Fruit fly (Drosophila melanogaster): ENCODE results near the gene VhaM9.7-a.
A peak's percentile ranks its signal among the peaks of the same experiment; 100 is the strongest.

Gene VhaM9.7-a

DNA sequence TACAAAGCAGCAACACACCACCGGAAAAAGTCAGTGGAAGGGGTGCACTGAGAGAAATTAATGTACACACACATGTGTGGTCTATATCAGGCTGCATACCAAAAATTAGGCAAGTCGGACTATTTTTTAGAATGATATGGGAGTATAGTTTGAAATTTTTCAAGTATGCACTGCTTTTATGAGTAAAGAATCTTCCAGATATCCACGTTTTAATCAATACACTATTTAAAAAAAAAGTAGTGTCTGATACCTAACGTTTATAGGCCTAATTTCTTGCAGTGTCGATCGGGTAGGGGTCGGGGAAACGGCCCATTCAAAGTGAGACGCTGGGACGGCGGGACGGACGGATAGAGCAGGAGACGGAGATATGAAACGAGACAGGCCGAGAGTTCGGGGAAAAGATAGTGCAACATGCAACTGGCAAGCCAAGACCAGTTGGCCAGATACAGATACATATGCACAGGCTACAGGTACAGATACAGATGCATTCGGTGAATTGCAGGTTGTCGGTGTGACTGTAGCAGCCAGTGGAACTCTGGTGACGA lies 32.1 kb upstream of the VhaM9.7-a start (continued):
- TF ChIP-seq Abd-B (GFP tag; optimal IDR thresholded peaks at IDR 0.05) = peak; percentile 93
- peak; percentile 77 for TF ChIP-seq CG9817 (tag; optimal IDR thresholded peaks at IDR 0.05)
- peak in 1 of 2 experiments; percentile 94 for TF ChIP-seq Eip74EF (GFP tag; optimal IDR thresholded peaks at IDR 0.05)
- peak; percentile 85 for TF ChIP-seq HLH3B (GFP tag; IDR thresholded peaks at IDR 0.05)
- TF ChIP-seq fd102C (GFP tag; optimal IDR thresholded peaks at IDR 0.05) = peak; percentile 97
- peak; percentile 92 for TF ChIP-seq org-1 (GFP tag; optimal IDR thresholded peaks at IDR 0.05)
- no peak for TF ChIP-seq Opbp (GFP tag; IDR thresholded peaks at IDR 0.05; ENCODE audit: partially characterized antibody)
- peak; percentile 85 for TF ChIP-seq TFAM (GFP tag; optimal IDR thresholded peaks at IDR 0.05)
- TF ChIP-seq Sry-δ (GFP tag; optimal IDR thresholded peaks at IDR 0.05) = peak; percentile 57
- peak; percentile 79 for TF ChIP-seq CG17186 (GFP tag; optimal IDR thresholded peaks at IDR 0.05)
- TF ChIP-seq bab2 (GFP tag; optimal IDR thresholded peaks at IDR 0.05) = peak; percentile 92
- no peak for TF ChIP-seq br (optimal IDR thresholded peaks at IDR 0.05)
- TF ChIP-seq ash1 (GFP tag; optimal IDR thresholded peaks at IDR 0.05) = no peak
- peak in 1 of 2 experiments; percentile 88 for TF ChIP-seq Hr78 (GFP tag; optimal IDR thresholded peaks at IDR 0.05)
- TF ChIP-seq CG2889 (GFP tag; IDR thresholded peaks at IDR 0.05) = peak; percentile 70; the same call in 2 of the 3 replicates
- TF ChIP-seq CG30020 (tag; optimal IDR thresholded peaks at IDR 0.05) = peak; percentile 83
- TF ChIP-seq CG10654 (GFP tag; optimal IDR thresholded peaks at IDR 0.05) = peak; percentile 91
- no peak for TF ChIP-seq knrl (GFP tag; IDR thresholded peaks at IDR 0.05; ENCODE audit: partially characterized antibody)
- TF ChIP-seq Ptx1 (GFP tag; IDR thresholded peaks at IDR 0.05) = peak; percentile 93
- peak; percentile 74 for TF ChIP-seq CG31388 (GFP tag; optimal IDR thresholded peaks at IDR 0.05)
- peak; percentile 61 for TF ChIP-seq CG6854 (GFP tag; optimal IDR thresholded peaks at IDR 0.05)
- TF ChIP-seq CG18011 (GFP tag; optimal IDR thresholded peaks at IDR 0.05) = peak; percentile 38
- peak; percentile 93 for TF ChIP-seq tx (GFP tag; optimal IDR thresholded peaks at IDR 0.05)
- peak; percentile 83 for TF ChIP-seq Mrtf (GFP tag; IDR thresholded peaks at IDR 0.05)
- peak; percentile 89 for TF ChIP-seq en (GFP tag; optimal IDR thresholded peaks at IDR 0.05)
- peak; percentile 84 for TF ChIP-seq CG12744 (GFP tag; optimal IDR thresholded peaks at IDR 0.05)
- TF ChIP-seq CG12155 (GFP tag; optimal IDR thresholded peaks at IDR 0.05) = peak; percentile 85
- peak; percentile 91 for TF ChIP-seq odd (GFP tag; optimal IDR thresholded peaks at IDR 0.05)
- TF ChIP-seq ap (GFP tag; IDR thresholded peaks at IDR 0.05) = peak; percentile 89
- TF ChIP-seq cas (GFP tag; IDR thresholded peaks at IDR 0.05) = no peak
- TF ChIP-seq lbe (GFP tag; optimal IDR thresholded peaks at IDR 0.05) = no peak
- TF ChIP-seq CG6175 (GFP tag; IDR thresholded peaks at IDR 0.05) = no peak
- peak; percentile 93 for TF ChIP-seq CG10267 (tag; optimal IDR thresholded peaks at IDR 0.05)
- peak; percentile 83 for TF ChIP-seq CG7357 (GFP tag; IDR thresholded peaks at IDR 0.05)
- TF ChIP-seq YL-1 (GFP tag; optimal IDR thresholded peaks at IDR 0.05) = peak; percentile 80
- TF ChIP-seq CG10979 (tag; optimal IDR thresholded peaks at IDR 0.05) = peak; percentile 98
- peak; percentile 99 for TF ChIP-seq Ets65A (GFP tag)
- TF ChIP-seq CG5245 (GFP tag; optimal IDR thresholded peaks at IDR 0.05) = peak; percentile 93
- TF ChIP-seq cad (GFP tag; optimal IDR thresholded peaks at IDR 0.05) = no peak
- no peak for TF ChIP-seq ato (GFP tag; IDR thresholded peaks at IDR 0.05; ENCODE audit: partially characterized antibody)
- peak; percentile 96 for TF ChIP-seq Kr (GFP tag; optimal IDR thresholded peaks at IDR 0.05)
- TF ChIP-seq seq (GFP tag; IDR thresholded peaks at IDR 0.05) = peak; percentile 77
- TF ChIP-seq yki (optimal IDR thresholded peaks at IDR 0.05) = no peak
- peak; percentile 83 for TF ChIP-seq CrebB (tag; optimal IDR thresholded peaks at IDR 0.05)
- TF ChIP-seq Adf1 (GFP tag; IDR thresholded peaks at IDR 0.05) = no peak
- TF ChIP-seq Fer3 (tag; optimal IDR thresholded peaks at IDR 0.05) = peak; percentile 80
- peak; percentile 89 for TF ChIP-seq Antp (GFP tag; optimal IDR thresholded peaks at IDR 0.05)
- peak; percentile 83 for TF ChIP-seq CG14441 (GFP tag; IDR thresholded peaks at IDR 0.05)
- peak; percentile 95 for TF ChIP-seq CG8388 (GFP tag; optimal IDR thresholded peaks at IDR 0.05)
- peak; percentile 67 for TF ChIP-seq Meics (GFP tag; optimal IDR thresholded peaks at IDR 0.05)
- peak; percentile 87 for TF ChIP-seq CG32772 (GFP tag; IDR thresholded peaks at IDR 0.05)
